Fruit fly (Drosophila melanogaster): ENCODE measurements around the gene Atg4b.

Atg4b gene

DNA sequence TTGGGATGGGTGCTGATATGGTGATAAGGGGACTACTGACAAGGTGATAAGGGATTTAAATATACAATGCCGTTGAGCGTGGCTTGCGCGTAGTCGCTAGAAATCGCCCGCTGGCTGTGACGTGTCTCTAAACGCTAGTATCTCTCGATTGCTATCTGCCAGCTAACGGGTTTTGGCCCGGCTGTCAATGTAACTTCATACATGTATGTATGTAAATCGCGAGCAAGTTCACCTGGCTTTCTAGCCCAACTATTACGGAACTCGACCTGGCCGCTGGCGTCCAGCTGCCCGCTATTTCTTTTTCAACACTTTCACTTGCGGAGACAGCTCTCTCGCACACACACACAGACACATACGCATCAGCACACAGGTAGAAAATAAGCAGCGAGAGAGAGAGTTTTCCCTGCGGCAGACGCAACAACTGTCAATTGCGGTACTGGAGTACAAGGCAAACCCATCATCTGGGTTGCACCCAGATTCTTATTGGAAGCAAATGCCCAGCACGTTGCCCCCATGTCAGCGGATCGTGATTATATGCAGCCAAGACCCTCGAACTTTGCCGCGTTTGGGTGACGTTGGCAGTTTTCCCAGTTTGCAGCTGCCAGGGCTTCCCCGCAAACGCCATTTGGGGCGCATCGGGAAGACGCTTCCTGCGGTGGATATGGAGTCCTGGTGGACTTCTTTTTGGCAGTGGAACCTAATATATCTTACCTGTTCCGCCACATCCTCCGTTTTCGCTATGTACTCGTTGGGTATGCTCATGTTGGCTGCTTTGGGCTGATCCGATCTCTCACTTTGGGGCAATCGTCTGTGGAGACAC lies 11.3 kb downstream of the Atg4b start (continued):
- TF ChIP-seq al (GFP tag; IDR thresholded peaks at IDR 0.05): no peak
- no peak for TF ChIP-seq CG43689 (GFP tag; IDR thresholded peaks at IDR 0.05)
- TF ChIP-seq Xbp1 (GFP tag; optimal IDR thresholded peaks at IDR 0.05): peak; percentile 51
- no peak for TF ChIP-seq CG5953 (GFP tag; IDR thresholded peaks at IDR 0.05)
- TF ChIP-seq sug (tag; optimal IDR thresholded peaks at IDR 0.05): peak; percentile 22
- no peak for TF ChIP-seq ewg (GFP tag; optimal IDR thresholded peaks at IDR 0.05)
- TF ChIP-seq ro (GFP tag; IDR thresholded peaks at IDR 0.05): no peak
- peak; percentile 31 for TF ChIP-seq CG12769 (tag; optimal IDR thresholded peaks at IDR 0.05)
- TF ChIP-seq fd96Cb (tag; optimal IDR thresholded peaks at IDR 0.05): no peak
- no peak for TF ChIP-seq CG7745 (tag; optimal IDR thresholded peaks at IDR 0.05)
- TF ChIP-seq sens (GFP tag): peak; percentile 26
- TF ChIP-seq danr (GFP tag; IDR thresholded peaks at IDR 0.05): no peak
- no peak for TF ChIP-seq CG1647 (GFP tag; optimal IDR thresholded peaks at IDR 0.05)
- TF ChIP-seq Med (GFP tag): peak; percentile 3
- TF ChIP-seq NfI (GFP tag; optimal IDR thresholded peaks at IDR 0.05): no peak
- no peak for TF ChIP-seq CG17912 (GFP tag; optimal IDR thresholded peaks at IDR 0.05)
- no peak for TF ChIP-seq sob (GFP tag; IDR thresholded peaks at IDR 0.05)
- TF ChIP-seq grn (GFP tag; optimal IDR thresholded peaks at IDR 0.05): peak; percentile 80
- no peak for TF ChIP-seq CG5245 (GFP tag; optimal IDR thresholded peaks at IDR 0.05)
- TF ChIP-seq Ada2b (GFP tag; IDR thresholded peaks at IDR 0.05): no peak
- TF ChIP-seq dan (GFP tag; IDR thresholded peaks at IDR 0.05): no peak
- TF ChIP-seq org-1 (GFP tag; optimal IDR thresholded peaks at IDR 0.05): no peak
- no peak for TF ChIP-seq Spps (tag; optimal IDR thresholded peaks at IDR 0.05)
- TF ChIP-seq sisA (GFP tag; IDR thresholded peaks at IDR 0.05): no peak
- no peak for TF ChIP-seq Vsx1 (GFP tag; optimal IDR thresholded peaks at IDR 0.05)
- no peak for TF ChIP-seq CG34224 (GFP tag; IDR thresholded peaks at IDR 0.05; ENCODE audit: partially characterized antibody)
- no peak for TF ChIP-seq CG11560 (tag; IDR thresholded peaks at IDR 0.05)
- no peak for TF ChIP-seq mld (GFP tag; IDR thresholded peaks at IDR 0.05; ENCODE audit: partially characterized antibody)
- TF ChIP-seq CG3281 (GFP tag; optimal IDR thresholded peaks at IDR 0.05): no peak
- TF ChIP-seq Elba2 (GFP tag; optimal IDR thresholded peaks at IDR 0.05): peak; percentile 83
- no peak for TF ChIP-seq wdn (GFP tag; IDR thresholded peaks at IDR 0.05)
- no peak for TF ChIP-seq Doc3 (GFP tag; IDR thresholded peaks at IDR 0.05; ENCODE audit: partially characterized antibody)
- no peak for TF ChIP-seq maf-S (GFP tag; optimal IDR thresholded peaks at IDR 0.05)
- TF ChIP-seq CG14014 (GFP tag; IDR thresholded peaks at IDR 0.05): no peak
- no peak for TF ChIP-seq dpn (GFP tag; optimal IDR thresholded peaks at IDR 0.05)
- TF ChIP-seq CG4854 (GFP tag; optimal IDR thresholded peaks at IDR 0.05): no peak
- peak; percentile 3 for TF ChIP-seq exex (tag; optimal IDR thresholded peaks at IDR 0.05)
- no peak for TF ChIP-seq Oaz (GFP tag; IDR thresholded peaks at IDR 0.05)
- TF ChIP-seq Trl (optimal IDR thresholded peaks at IDR 0.05): peak in 1 of 2 experiments; percentile 5
- TF ChIP-seq Trl (GFP tag; optimal IDR thresholded peaks at IDR 0.05): no peak
- no peak for TF ChIP-seq cas (GFP tag; IDR thresholded peaks at IDR 0.05)
- peak; percentile 10 for TF ChIP-seq ac (GFP tag; optimal IDR thresholded peaks at IDR 0.05)
- TF ChIP-seq ttk (GFP tag; IDR thresholded peaks at IDR 0.05): no peak
- TF ChIP-seq gt (GFP tag; IDR thresholded peaks at IDR 0.05): no peak
- TF ChIP-seq en (GFP tag; optimal IDR thresholded peaks at IDR 0.05): no peak
- TF ChIP-seq sens-2 (GFP tag; IDR thresholded peaks at IDR 0.05): no peak
- no peak for TF ChIP-seq CG17328 (GFP tag; IDR thresholded peaks at IDR 0.05)
- TF ChIP-seq abd-A (tag; optimal IDR thresholded peaks at IDR 0.05): no peak
- no peak for TF ChIP-seq Chrac-16 (GFP tag; optimal IDR thresholded peaks at IDR 0.05)
- TF ChIP-seq BtbVII (GFP tag; optimal IDR thresholded peaks at IDR 0.05): no peak
- TF ChIP-seq CG33557 (GFP tag; optimal IDR thresholded peaks at IDR 0.05): peak; percentile 9
